Worm (Caenorhabditis elegans): ENCODE data around the gene C15F1.8.

- no peak for TF ChIP-seq nfyb-1 (GFP tag; IDR thresholded peaks at IDR 0.05)
- no peak for TF ChIP-seq Y95B8A.8 (GFP tag; IDR thresholded peaks at IDR 0.05)
- TF ChIP-seq nfya-1 (tag; optimal IDR thresholded peaks at IDR 0.05; ENCODE audit: borderline replicate concordance, insufficient read depth), result no peak
- TF ChIP-seq lin-54 (GFP tag; optimal IDR thresholded peaks at IDR 0.05), result no peak
- no peak for TF ChIP-seq lin-40 (tag; optimal IDR thresholded peaks at IDR 0.05)
- TF ChIP-seq ztf-3 (GFP tag; optimal IDR thresholded peaks at IDR 0.05), result no peak
- TF ChIP-seq hlh-12 (tag; optimal IDR thresholded peaks at IDR 0.05), result no peak
- no peak for TF ChIP-seq F55B11.4 (tag; optimal IDR thresholded peaks at IDR 0.05; ENCODE audit: borderline replicate concordance, insufficient read depth)
- no peak for TF ChIP-seq F37B4.10 (GFP tag; IDR thresholded peaks at IDR 0.05)
- TF ChIP-seq K12H6.12 (tag; optimal IDR thresholded peaks at IDR 0.05), result no peak
- no peak for TF ChIP-seq Y79H2A.3 (GFP tag; conservative IDR thresholded peaks at IDR 0.05)
These were observed 12.2 kb upstream of the C15F1.8 start, which contains the start of gene C15F1.1 for ce11 chrII:6989830-6990287.
